Fruit fly (Drosophila melanogaster) whole organism, embryonic: ENCODE measurements around the gene Iyd.

Experiments
- Ada2b ChIP-seq: fragments of 200-800 bp; sonication (Bioruptor generic); IDR thresholded peaks from 2 replicates; pipeline ENCODE4 v1.3.6; 2022; ENCODE audit warnings: missing biosample characterization, missing genetic modification characterization
- Bdp1 ChIP-seq: fragments of 200-800 bp; sonication (Bioruptor generic); optimal IDR thresholded peaks from 3 replicates; lab custom pipeline; 2016; ENCODE audit warnings: missing biosample characterization, missing genetic modification characterization
- Bgb ChIP-seq: fragments of 200-800 bp; sonication (Bioruptor generic); IDR thresholded peaks from 2 replicates; pipeline ENCODE4 v1.3.6; 2022; ENCODE audit warnings: missing biosample characterization, missing genetic modification characterization; ENCODE audit not compliant: partially characterized antibody
- CG1024 ChIP-seq: fragments of 200-800 bp; sonication (Bioruptor generic); IDR thresholded peaks from 2 replicates; pipeline ENCODE4 v1.3.6; 2022; ENCODE audit warnings: missing biosample characterization, missing genetic modification characterization
- CG10267 ChIP-seq: fragments of 200-800 bp; sonication (Bioruptor generic); optimal IDR thresholded peaks from 2 replicates; lab custom pipeline; 2018; ENCODE audit warnings: missing biosample characterization, mild to moderate bottlenecking, missing genetic modification characterization, moderate library complexity
- CG10366 ChIP-seq: fragments of 200-800 bp; sonication (Bioruptor generic); IDR thresholded peaks from 2 replicates; pipeline ENCODE4 v1.3.6; 2022; ENCODE audit warnings: missing biosample characterization, missing genetic modification characterization
- CG11247 ChIP-seq: fragments of 200-800 bp; sonication (Bioruptor generic); IDR thresholded peaks from 2 replicates; pipeline ENCODE4 v1.3.6; 2022; ENCODE audit warnings: missing biosample characterization, missing genetic modification characterization
- CG12391 ChIP-seq: fragments of 200-800 bp; sonication (Bioruptor generic); optimal IDR thresholded peaks from 3 replicates; lab custom pipeline; 2018; ENCODE audit warnings: missing biosample characterization, mild to moderate bottlenecking, missing genetic modification characterization, moderate library complexity
- CG12744 ChIP-seq: fragments of 200-800 bp; sonication (Bioruptor generic); optimal IDR thresholded peaks from 2 replicates; lab custom pipeline; 2016; ENCODE audit warnings: missing biosample characterization, missing genetic modification characterization
- CG1529 ChIP-seq: fragments of 200-800 bp; sonication (Bioruptor generic); optimal IDR thresholded peaks from 3 replicates; lab custom pipeline; 2018; ENCODE audit warnings: missing biosample characterization, missing genetic modification characterization
- CG1602 ChIP-seq: fragments of 200-800 bp; sonication (Bioruptor generic); optimal IDR thresholded peaks from 3 replicates; lab custom pipeline; 2016; ENCODE audit warnings: missing biosample characterization, missing genetic modification characterization
- CG17361 ChIP-seq: fragments of 200-800 bp; sonication (Bioruptor generic); IDR thresholded peaks from 3 replicates; pipeline ENCODE4 v1.3.6; 2022; ENCODE audit warnings: missing biosample characterization, missing genetic modification characterization
- CG17568 ChIP-seq: fragments of 200-800 bp; sonication (Bioruptor generic); optimal IDR thresholded peaks from 2 replicates; lab custom pipeline; 2018; ENCODE audit warnings: missing biosample characterization, mild to moderate bottlenecking, missing genetic modification characterization, moderate library complexity
- CG3065 ChIP-seq: fragments of 200-800 bp; sonication (Bioruptor generic); optimal IDR thresholded peaks from 2 replicates; lab custom pipeline; 2016; ENCODE audit warnings: missing biosample characterization, missing genetic modification characterization
- CG31224 ChIP-seq: fragments of 200-800 bp; sonication (Bioruptor generic); IDR thresholded peaks from 2 replicates; pipeline ENCODE4 v1.3.6; 2022; ENCODE audit warnings: missing biosample characterization, missing genetic modification characterization
- CG32532 ChIP-seq: fragments of 200-800 bp; sonication (Bioruptor generic); IDR thresholded peaks from 2 replicates; pipeline ENCODE4 v1.3.6; 2022; ENCODE audit warnings: missing biosample characterization, missing genetic modification characterization
- CG4707 ChIP-seq: fragments of 200-800 bp; sonication (Bioruptor generic); optimal IDR thresholded peaks from 2 replicates; lab custom pipeline; 2018; ENCODE audit warnings: missing biosample characterization, mild to moderate bottlenecking, missing genetic modification characterization, moderate library complexity
- CG5953 ChIP-seq: fragments of 200-800 bp; sonication (Bioruptor generic); IDR thresholded peaks from 2 replicates; pipeline ENCODE4 v1.3.6; 2022; ENCODE audit warnings: missing biosample characterization, missing genetic modification characterization
- CG6654 ChIP-seq: fragments of 200-800 bp; sonication (Bioruptor generic); optimal IDR thresholded peaks from 2 replicates; lab custom pipeline; 2017; ENCODE audit warnings: missing biosample characterization, mild to moderate bottlenecking, missing genetic modification characterization
- CG7271 ChIP-seq: fragments of 200-800 bp; sonication (Bioruptor generic); optimal IDR thresholded peaks from 2 replicates; lab custom pipeline; 2018; ENCODE audit warnings: missing biosample characterization, mild to moderate bottlenecking, missing genetic modification characterization, moderate library complexity
- CG7745 ChIP-seq: fragments of 200-800 bp; sonication (Bioruptor generic); optimal IDR thresholded peaks from 2 replicates; lab custom pipeline; 2018; ENCODE audit warnings: missing biosample characterization, mild to moderate bottlenecking, missing genetic modification characterization, moderate library complexity
- CG9437 ChIP-seq: fragments of 200-800 bp; sonication (Bioruptor generic); optimal IDR thresholded peaks from 2 replicates; lab custom pipeline; 2018; ENCODE audit warnings: missing biosample characterization, mild to moderate bottlenecking, missing genetic modification characterization
- ERR ChIP-seq: fragments of 200-800 bp; sonication (Bioruptor generic); optimal IDR thresholded peaks from 2 replicates; lab custom pipeline; 2016; ENCODE audit warnings: missing biosample characterization, missing genetic modification characterization
- Hmr ChIP-seq: fragments of 200-800 bp; sonication (Bioruptor generic); optimal IDR thresholded peaks from 3 replicates; lab custom pipeline; 2017; ENCODE audit warnings: mild to moderate bottlenecking, missing biosample characterization, missing genetic modification reagents, missing genetic modification characterization
- Mrtf ChIP-seq: fragments of 200-800 bp; sonication (Bioruptor generic); IDR thresholded peaks from 3 replicates; pipeline ENCODE4 v1.3.6; 2022; ENCODE audit warnings: missing biosample characterization, missing genetic modification characterization
- NfI ChIP-seq: fragments of 200-800 bp; sonication (Bioruptor generic); optimal IDR thresholded peaks from 3 replicates; lab custom pipeline; 2018; ENCODE audit warnings: missing biosample characterization, mild to moderate bottlenecking, missing genetic modification characterization, moderate library complexity
- PHDP ChIP-seq: fragments of 200-800 bp; sonication (Bioruptor generic); optimal IDR thresholded peaks from 3 replicates; lab custom pipeline; 2018; ENCODE audit warnings: missing biosample characterization, mild to moderate bottlenecking, missing genetic modification characterization, moderate library complexity
- Ravus ChIP-seq: fragments of 200-800 bp; sonication (Bioruptor generic); IDR thresholded peaks from 2 replicates; pipeline ENCODE4 v1.3.6; 2022; ENCODE audit warnings: missing biosample characterization, missing genetic modification characterization
- Sox100B ChIP-seq: fragments of 200-800 bp; sonication (Bioruptor generic); optimal IDR thresholded peaks from 3 replicates; lab custom pipeline; 2018; ENCODE audit warnings: missing biosample characterization, mild to moderate bottlenecking, missing genetic modification characterization
- Sry-δ ChIP-seq: fragments of 200-800 bp; sonication (Bioruptor generic); optimal IDR thresholded peaks from 2 replicates; lab custom pipeline; 2016; ENCODE audit warnings: missing biosample characterization, missing genetic modification characterization
- Ssrp ChIP-seq: fragments of 200-800 bp; sonication (Bioruptor generic); optimal IDR thresholded peaks from 2 replicates; lab custom pipeline; 2018; ENCODE audit warnings: missing biosample characterization, mild to moderate bottlenecking, missing genetic modification characterization, moderate library complexity
- abd-A ChIP-seq: fragments of 200-800 bp; sonication (Bioruptor generic); optimal IDR thresholded peaks from 3 replicates; lab custom pipeline; 2019; ENCODE audit warnings: missing biosample characterization, mild to moderate bottlenecking, missing genetic modification characterization, moderate library complexity
- al ChIP-seq: fragments of 200-800 bp; sonication (Bioruptor generic); IDR thresholded peaks from 2 replicates; pipeline ENCODE4 v1.3.6; 2022; ENCODE audit warnings: missing biosample characterization, missing genetic modification characterization
- ash1 ChIP-seq: fragments of 200-800 bp; sonication (Bioruptor generic); optimal IDR thresholded peaks from 2 replicates; lab custom pipeline; 2018; ENCODE audit warnings: missing biosample characterization, mild to moderate bottlenecking, missing genetic modification characterization
- bab2 ChIP-seq: fragments of 200-800 bp; sonication (Bioruptor generic); optimal IDR thresholded peaks from 2 replicates; lab custom pipeline; 2016; ENCODE audit warnings: missing biosample characterization, missing genetic modification characterization
- btn ChIP-seq: fragments of 200-800 bp; sonication (Bioruptor generic); optimal IDR thresholded peaks from 2 replicates; lab custom pipeline; 2016; ENCODE audit warnings: missing biosample characterization, missing genetic modification characterization
- ci ChIP-seq: fragments of 200-800 bp; sonication (Bioruptor generic); IDR thresholded peaks from 3 replicates; pipeline ENCODE4 v1.3.6; 2022; ENCODE audit warnings: missing biosample characterization, missing genetic modification characterization
- da ChIP-seq: fragments of 200-800 bp; sonication (Bioruptor generic); optimal IDR thresholded peaks from 2 replicates; lab custom pipeline; 2016; ENCODE audit warnings: missing biosample characterization, missing genetic modification characterization
- dan ChIP-seq: fragments of 200-800 bp; sonication (Bioruptor generic); IDR thresholded peaks from 2 replicates; pipeline ENCODE4 v1.3.6; 2022; ENCODE audit warnings: missing biosample characterization, missing genetic modification characterization
- disco-r ChIP-seq: fragments of 200-800 bp; sonication (Bioruptor generic); optimal IDR thresholded peaks from 2 replicates; lab custom pipeline; 2016; ENCODE audit warnings: missing biosample characterization, missing genetic modification characterization
- ftz-f1 ChIP-seq: fragments of 200-800 bp; sonication (Bioruptor generic); optimal IDR thresholded peaks from 2 replicates; lab custom pipeline; 2016; ENCODE audit warnings: missing biosample characterization, missing genetic modification characterization
- gce ChIP-seq: fragments of 200-800 bp; sonication (Bioruptor generic); IDR thresholded peaks from 3 replicates; pipeline ENCODE4 v1.3.6; 2022; ENCODE audit warnings: missing biosample characterization, missing genetic modification characterization
- inv ChIP-seq: fragments of 200-800 bp; sonication (Bioruptor generic); IDR thresholded peaks from 2 replicates; pipeline ENCODE4 v1.3.6; 2022; ENCODE audit warnings: missing biosample characterization, missing genetic modification characterization; ENCODE audit not compliant: partially characterized antibody
- lola ChIP-seq, 3 experiments: fragments of >200 bp in 2 of 3; fragments of 200-800 bp in 1 of 3; sonication (Bioruptor generic) in 1 of 3; optimal IDR thresholded peaks; 2 replicates each; lab custom pipeline; 2017 to 2019; ENCODE audit warnings: missing biosample characterization in 3 of 3, missing genetic modification characterization in 3 of 3, mild to moderate bottlenecking in 1 of 3, moderate library complexity in 1 of 3
- mld ChIP-seq: fragments of 200-800 bp; sonication (Bioruptor generic); IDR thresholded peaks from 3 replicates; pipeline ENCODE4 v1.3.6; 2022; ENCODE audit warnings: missing biosample characterization, missing genetic modification characterization; ENCODE audit not compliant: partially characterized antibody
- peb ChIP-seq: fragments of 200-800 bp; sonication (Bioruptor generic); IDR thresholded peaks from 2 replicates; pipeline ENCODE4 v1.3.6; 2022; ENCODE audit warnings: missing biosample characterization, missing genetic modification characterization
- pzg ChIP-seq: fragments of 200-800 bp; sonication (Bioruptor generic); optimal IDR thresholded peaks from 3 replicates; lab custom pipeline; 2018; ENCODE audit warnings: missing biosample characterization, mild to moderate bottlenecking, missing genetic modification characterization, moderate library complexity
- rib ChIP-seq: fragments of 200-800 bp; sonication (Bioruptor generic); IDR thresholded peaks from 2 replicates; pipeline ENCODE4 v1.3.6; 2022; ENCODE audit warnings: missing biosample characterization, missing genetic modification characterization
- sima ChIP-seq: fragments of 200-800 bp; sonication (Bioruptor generic); optimal IDR thresholded peaks from 2 replicates; lab custom pipeline; 2016; ENCODE audit warnings: missing biosample characterization, missing genetic modification characterization
- sna ChIP-seq: fragments of 200-800 bp; sonication (Bioruptor generic); IDR thresholded peaks from 2 replicates; pipeline ENCODE4 v1.3.6; 2022; ENCODE audit warnings: missing biosample characterization, missing genetic modification characterization; ENCODE audit not compliant: partially characterized antibody
- tgo ChIP-seq: fragments of 200-800 bp; sonication (Bioruptor generic); IDR thresholded peaks from 3 replicates; pipeline ENCODE4 v1.3.6; 2022; ENCODE audit warnings: missing biosample characterization, missing genetic modification characterization

Iyd gene

dm6 chr3L:11119396-11119900, 23.4 kb upstream of the Iyd start (continued):
- no peak for TF ChIP-seq CG31224 (GFP tag; lab: Robert Waterston, UW)
- no peak for TF ChIP-seq CG1024 (GFP tag; lab: Robert Waterston, UW)
- no peak for TF ChIP-seq abd-A (tag; lab: Kevin White, UChicago)
- no peak for TF ChIP-seq bab2
- TF ChIP-seq CG12744 (GFP tag; lab: Kevin White, UChicago), result no peak
- TF ChIP-seq inv, result no peak
- TF ChIP-seq CG1529 (GFP tag; lab: Kevin White, UChicago), result no peak
- no peak for TF ChIP-seq ERR (GFP tag; lab: Kevin White, UChicago)
- no peak for TF ChIP-seq Ravus (GFP tag; lab: Robert Waterston, UW)
- no peak for TF ChIP-seq CG6654 (GFP tag; lab: Kevin White, UChicago)
- peak; percentile 43; the same call in 1 of the 2 replicates for TF ChIP-seq CG10366 (GFP tag; lab: Robert Waterston, UW)
- no peak for TF ChIP-seq PHDP (tag; lab: Kevin White, UChicago)
- no peak for TF ChIP-seq CG17361 (GFP tag; lab: Robert Waterston, UW)
- TF ChIP-seq Sox100B (GFP tag; lab: Kevin White, UChicago), result no peak
- TF ChIP-seq btn (GFP tag; lab: Kevin White, UChicago), result no peak
- no peak for TF ChIP-seq ftz-f1 (GFP tag; lab: Kevin White, UChicago)
- TF ChIP-seq pzg (GFP tag; lab: Kevin White, UChicago), result no peak
- TF ChIP-seq sima, result no peak
- TF ChIP-seq lola (GFP tag; optimal IDR thresholded peaks at IDR 0.05; lab: Kevin White, UChicago), result no peak
- no peak for TF ChIP-seq CG1602 (GFP tag; lab: Kevin White, UChicago)
- no peak for TF ChIP-seq Ssrp
- TF ChIP-seq CG7271 (tag; lab: Kevin White, UChicago), result no peak
- TF ChIP-seq CG10267 (tag; lab: Kevin White, UChicago), result no peak
- no peak for TF ChIP-seq disco-r (GFP tag; lab: Kevin White, UChicago)
- TF ChIP-seq tgo (GFP tag; lab: Robert Waterston, UW), result peak; percentile 23; the same call in 1 of the 3 replicates
- TF ChIP-seq CG4707, result no peak
- no peak for TF ChIP-seq CG5953 (GFP tag; lab: Robert Waterston, UW)
- no peak for TF ChIP-seq Bdp1 (GFP tag; lab: Kevin White, UChicago)
- TF ChIP-seq Hmr (GFP tag; lab: Kevin White, UChicago), result no peak
- no peak for TF ChIP-seq Bgb (GFP tag; lab: Robert Waterston, UW)
- no peak for TF ChIP-seq dan
- TF ChIP-seq CG17568, result peak; percentile 61
- TF ChIP-seq ash1 (GFP tag; lab: Kevin White, UChicago), result no peak
- no peak for TF ChIP-seq sna
- no peak for TF ChIP-seq da (GFP tag; lab: Kevin White, UChicago)
- TF ChIP-seq Ada2b (GFP tag; lab: Robert Waterston, UW), result no peak
- TF ChIP-seq Sry-δ, result no peak
- no peak for TF ChIP-seq CG7745
- TF ChIP-seq CG12391 (tag; lab: Kevin White, UChicago), result no peak
- TF ChIP-seq gce (GFP tag; lab: Robert Waterston, UW), result no peak
- TF ChIP-seq al (GFP tag; lab: Robert Waterston, UW), result peak; percentile 40; the same call in 1 of the 2 replicates
- TF ChIP-seq NfI (GFP tag; lab: Kevin White, UChicago), result no peak
- TF ChIP-seq CG32532 (GFP tag; lab: Robert Waterston, UW), result peak; percentile 63
- no peak for TF ChIP-seq mld (GFP tag; lab: Robert Waterston, UW)
- 0 out of 3 replicates have a peak, but pooled peaks have one; percentile 28 for TF ChIP-seq Mrtf (GFP tag; lab: Robert Waterston, UW)
- no peak for TF ChIP-seq rib (GFP tag; lab: Robert Waterston, UW)
- TF ChIP-seq CG9437 (GFP tag; lab: Kevin White, UChicago), result no peak
- TF ChIP-seq peb (GFP tag; lab: Robert Waterston, UW), result no peak
- TF ChIP-seq CG3065 (GFP tag; lab: Kevin White, UChicago), result no peak
- TF ChIP-seq ci (GFP tag; lab: Robert Waterston, UW), result no peak
- 0 out of 2 replicates have a peak, but pooled peaks have one; percentile 17 for TF ChIP-seq CG11247 (GFP tag; lab: Robert Waterston, UW)
